Worm (Caenorhabditis elegans) whole organism, L4 larva: ENCODE results near the gene ncr-2.

ENCODE experiments used
- F10B5.3 ChIP-seq: sonication (generic microtip); optimal IDR thresholded peaks from 2 replicates; lab custom pipeline; 2016; ENCODE audit warnings: mild to moderate bottlenecking, missing genetic modification characterization, missing compliant biosample characterization
- R02D3.7 ChIP-seq: fragments of 150-350 bp; sonication (generic microtip); optimal IDR thresholded peaks from 3 replicates; lab custom pipeline; 2014; ENCODE audit warnings: missing biosample characterization, missing genetic modification characterization
- arid-1 ChIP-seq: fragments of 200-800 bp; sonication (Bioruptor generic); conservative IDR thresholded peaks from 2 replicates; pipeline ENCODE4 v1.3.6; 2022; ENCODE audit warnings: missing genetic modification reagents, missing genetic modification characterization, missing compliant biosample characterization
- ces-1 ChIP-seq: fragments of 150-350 bp; sonication (generic microtip); optimal IDR thresholded peaks from 4 replicates; lab custom pipeline; 2014; ENCODE audit warnings: missing biosample characterization, missing genetic modification reagents, missing genetic modification characterization
- dve-1 ChIP-seq: sonication (generic microtip); optimal IDR thresholded peaks from 2 replicates; lab custom pipeline; 2017; ENCODE audit warnings: antibody characterized with exemption, mild to moderate bottlenecking, missing genetic modification characterization, missing compliant biosample characterization; ENCODE audit not compliant: insufficient read depth
- jun-1 ChIP-seq: fragments of 150-350 bp; optimal IDR thresholded peaks from 2 replicates; lab custom pipeline; 2014; ENCODE audit warnings: missing biosample characterization, missing genetic modification reagents, missing genetic modification characterization
- nhr-11 ChIP-seq: fragments of 150-350 bp; optimal IDR thresholded peaks from 2 replicates; lab custom pipeline; 2014; ENCODE audit warnings: missing biosample characterization, missing genetic modification characterization
- nhr-28 ChIP-seq: fragments of 150-350 bp; optimal IDR thresholded peaks from 2 replicates; lab custom pipeline; 2014; ENCODE audit warnings: missing biosample characterization, missing genetic modification characterization
- pqm-1 ChIP-seq: sonication (generic microtip); optimal IDR thresholded peaks from 2 replicates; lab custom pipeline; 2017; ENCODE audit warnings: missing biosample characterization, missing genetic modification characterization
- skn-1 ChIP-seq: fragments of 150-350 bp; optimal IDR thresholded peaks from 2 replicates; lab custom pipeline; 2014; ENCODE audit warnings: missing biosample characterization, missing genetic modification characterization
- unc-130 ChIP-seq: sonication (generic microtip); optimal IDR thresholded peaks from 2 replicates; lab custom pipeline; 2016; ENCODE audit warnings: missing genetic modification reagents, missing genetic modification characterization, missing compliant biosample characterization

ce11 chrIII:8280352-8280751, 22.2 kb downstream of the ncr-2 start:
- no peak for TF ChIP-seq pqm-1
- TF ChIP-seq jun-1 = no peak
- TF ChIP-seq nhr-28 (tag; lab: Kevin White, UChicago) = no peak
- no peak for TF ChIP-seq ces-1 (GFP tag; lab: Kevin White, UChicago)
- TF ChIP-seq F10B5.3 = no peak
- no peak for TF ChIP-seq skn-1 (tag; lab: Kevin White, UChicago)
- no peak for TF ChIP-seq arid-1
- TF ChIP-seq dve-1 (tag; lab: Kevin White, UChicago) = no peak
- no peak for TF ChIP-seq R02D3.7 (tag; lab: Kevin White, UChicago)
- TF ChIP-seq nhr-11 (tag; lab: Kevin White, UChicago) = no peak
- TF ChIP-seq unc-130 (GFP tag; lab: Kevin White, UChicago) = no peak
